Worm (Caenorhabditis elegans): ENCODE measurements around the gene alkb-1.

DNA sequence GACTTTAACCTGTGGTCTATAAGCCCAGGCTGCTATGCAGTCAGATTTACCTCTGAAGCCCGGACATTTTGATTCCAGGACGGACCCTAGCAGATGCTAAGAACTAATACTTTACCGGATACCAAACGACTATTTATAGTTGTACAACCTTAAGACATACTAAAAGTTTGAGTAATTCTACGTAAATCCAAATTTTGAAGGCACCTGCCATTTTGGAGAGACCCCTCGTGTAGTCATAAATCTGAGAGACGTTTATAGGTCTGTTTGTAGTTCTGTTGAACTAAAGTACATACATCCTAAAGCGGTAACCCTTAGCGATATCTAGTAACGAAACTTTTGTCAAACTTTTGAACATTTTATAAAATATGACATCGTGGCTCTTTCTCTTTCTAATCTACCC lies 13.8 kb upstream of the alkb-1 start, which contains the start of gene F54D12.2:
- no peak for TF ChIP-seq lin-13 (GFP tag; optimal IDR thresholded peaks at IDR 0.05)
- no peak for TF ChIP-seq nhr-10 (tag; optimal IDR thresholded peaks at IDR 0.05)
- TF ChIP-seq nhr-11 (tag; optimal IDR thresholded peaks at IDR 0.05), result no peak
- no peak for TF ChIP-seq nhr-23 (tag; optimal IDR thresholded peaks at IDR 0.05)
- TF ChIP-seq unc-39 (tag; optimal IDR thresholded peaks at IDR 0.05), result no peak
- TF ChIP-seq ztf-11 (tag; optimal IDR thresholded peaks at IDR 0.05), result no peak
- TF ChIP-seq lin-39 (tag; optimal IDR thresholded peaks at IDR 0.05), result no peak
- no peak for TF ChIP-seq elt-3 (tag; optimal IDR thresholded peaks at IDR 0.05)
- no peak for TF ChIP-seq nhr-77 (tag; optimal IDR thresholded peaks at IDR 0.05)
- no peak for TF ChIP-seq egl-27 (tag; optimal IDR thresholded peaks at IDR 0.05)
